Worm (Caenorhabditis elegans) whole organism, L4 larva: ENCODE data around the gene nuo-1.

Experiments used
- F49E8.2 ChIP-seq: sonication (generic microtip); optimal IDR thresholded peaks from 2 replicates; lab custom pipeline; 2016; ENCODE audit warnings: missing compliant biosample characterization, mild to moderate bottlenecking, missing genetic modification characterization, borderline replicate concordance
- Y75B8A.6 ChIP-seq: fragments of 200-800 bp; sonication (Bioruptor generic); IDR thresholded peaks from 2 replicates; pipeline ENCODE4 v1.3.6; 2022; ENCODE audit warnings: missing genetic modification reagents, missing genetic modification characterization, missing compliant biosample characterization
- ZK546.5 ChIP-seq, 2 experiments: sonication (generic microtip); optimal IDR thresholded peaks; 2 replicates each; lab custom pipeline; 2017; ENCODE audit warnings: missing biosample characterization in 2 of 2, missing genetic modification characterization in 2 of 2
- ama-1 ChIP-seq: fragments of 150-350 bp; optimal IDR thresholded peaks from 2 replicates; lab custom pipeline; 2014; ENCODE audit warnings: inconsistent platforms, mixed read lengths
- daf-12 ChIP-seq: fragments of 150-350 bp; optimal IDR thresholded peaks from 2 replicates; lab custom pipeline; 2014; ENCODE audit warnings: missing biosample characterization, missing genetic modification reagents, missing genetic modification characterization
- dpl-1 ChIP-seq: fragments of 150-350 bp; optimal IDR thresholded peaks from 2 replicates; lab custom pipeline; 2014; ENCODE audit warnings: missing biosample characterization, missing genetic modification reagents, missing genetic modification characterization
- egl-27 ChIP-seq: sonication (generic microtip); optimal IDR thresholded peaks from 3 replicates; lab custom pipeline; 2017; ENCODE audit warnings: missing biosample characterization, missing genetic modification reagents, missing genetic modification characterization
- hif-1 ChIP-seq, 2 experiments: sonication (generic microtip); optimal IDR thresholded peaks; 2 replicates each; lab custom pipeline; 2016 to 2017; ENCODE audit warnings: missing compliant biosample characterization in 2 of 2, missing genetic modification characterization in 2 of 2, missing genetic modification reagents in 2 of 2, missing genotype in 2 of 2, mild to moderate bottlenecking in 1 of 2
- lim-7 ChIP-seq: fragments of 200-800 bp; sonication (Bioruptor generic); IDR thresholded peaks from 2 replicates; pipeline ENCODE4 v1.3.6; 2022; ENCODE audit warnings: missing genetic modification characterization, missing compliant biosample characterization
- lin-29 ChIP-seq: fragments of 200-800 bp; sonication (Bioruptor generic); IDR thresholded peaks from 2 replicates; pipeline ENCODE4 v1.3.6; 2022; ENCODE audit warnings: missing genetic modification reagents, missing genetic modification characterization, missing compliant biosample characterization
- nhr-41 ChIP-seq: fragments of 200-800 bp; sonication (Bioruptor generic); IDR thresholded peaks from 2 replicates; pipeline ENCODE4 v1.3.6; 2022; ENCODE audit warnings: missing genetic modification reagents, missing genetic modification characterization, missing compliant biosample characterization
- nhr-48 ChIP-seq: sonication (generic microtip); optimal IDR thresholded peaks from 2 replicates; lab custom pipeline; 2016; ENCODE audit warnings: mild to moderate bottlenecking, missing genetic modification characterization, missing compliant biosample characterization
- nhr-76 ChIP-seq: fragments of 150-350 bp; optimal IDR thresholded peaks from 2 replicates; lab custom pipeline; 2014; ENCODE audit warnings: missing biosample characterization, missing genetic modification characterization
- skn-1 ChIP-seq: fragments of 150-350 bp; optimal IDR thresholded peaks from 2 replicates; lab custom pipeline; 2014; ENCODE audit warnings: missing biosample characterization, missing genetic modification characterization

ce11 chrII:11126312-11127000 lies 28.8 kb downstream of the nuo-1 start, which contains the start of the genes rps-9 and lsm-1:
- peak; percentile 63 for TF ChIP-seq dpl-1
- no peak for TF ChIP-seq daf-12
- TF ChIP-seq lin-29 = no peak
- TF ChIP-seq Y75B8A.6 (GFP tag; lab: Robert Waterston, UW) = no peak
- TF ChIP-seq F49E8.2 (tag; lab: Kevin White, UChicago) = no peak
- TF ChIP-seq ZK546.5 (tag; optimal IDR thresholded peaks at IDR 0.05; lab: Kevin White, UChicago) = no peak
- no peak for TF ChIP-seq lim-7 (GFP tag; lab: Robert Waterston, UW)
- no peak for TF ChIP-seq egl-27
- no peak for TF ChIP-seq nhr-76
- peak; percentile 32 for TF ChIP-seq ama-1 (lab: Kevin White, UChicago)
- TF ChIP-seq nhr-41 (GFP tag; lab: Robert Waterston, UW) = no peak
- peak in 1 of 2 experiments; percentile 64 for TF ChIP-seq hif-1 (tag; optimal IDR thresholded peaks at IDR 0.05; lab: Kevin White, UChicago)
- no peak for TF ChIP-seq nhr-48 (tag; lab: Kevin White, UChicago)
- TF ChIP-seq skn-1 (tag; lab: Kevin White, UChicago) = no peak
